Fruit fly (Drosophila melanogaster) whole organism, embryonic: ENCODE measurements around the gene CG9626.
A peak's percentile ranks its signal among the peaks of the same experiment; 100 is the strongest.

ENCODE experiments used
- Asciz ChIP-seq: fragments of 200-800 bp; sonication (Bioruptor generic); optimal IDR thresholded peaks from 2 replicates; lab custom pipeline; 2017; ENCODE audit warnings: missing biosample characterization, mild to moderate bottlenecking, missing genetic modification characterization, missing genetic modification reagents
- B-H1 ChIP-seq: fragments of 200-800 bp; sonication (Bioruptor generic); IDR thresholded peaks from 3 replicates; pipeline ENCODE4 v1.3.6; 2022; ENCODE audit warnings: missing biosample characterization, missing genetic modification characterization
- B-H2 ChIP-seq: fragments of 200-800 bp; sonication (Bioruptor generic); optimal IDR thresholded peaks from 2 replicates; lab custom pipeline; 2018; ENCODE audit warnings: missing biosample characterization, mild to moderate bottlenecking, missing genetic modification characterization
- CG10267 ChIP-seq: fragments of 200-800 bp; sonication (Bioruptor generic); optimal IDR thresholded peaks from 2 replicates; lab custom pipeline; 2018; ENCODE audit warnings: missing biosample characterization, mild to moderate bottlenecking, missing genetic modification characterization, moderate library complexity
- CG14014 ChIP-seq: fragments of 200-800 bp; sonication (Bioruptor generic); IDR thresholded peaks from 2 replicates; pipeline ENCODE4 v1.3.6; 2022; ENCODE audit warnings: missing biosample characterization, missing genetic modification characterization
- CG1647 ChIP-seq: fragments of 200-800 bp; sonication (Bioruptor generic); optimal IDR thresholded peaks from 3 replicates; lab custom pipeline; 2016; ENCODE audit warnings: missing biosample characterization, missing genetic modification characterization
- CG17829 ChIP-seq: fragments of 200-800 bp; optimal IDR thresholded peaks from 2 replicates; lab custom pipeline; 2019; ENCODE audit warnings: missing biosample characterization, mild to moderate bottlenecking, missing genetic modification characterization, moderate library complexity
- CG18476 ChIP-seq: fragments of 200-800 bp; sonication (Bioruptor generic); optimal IDR thresholded peaks from 2 replicates; lab custom pipeline; 2016; ENCODE audit warnings: missing biosample characterization, mild to moderate bottlenecking, missing genetic modification characterization
- CG30431 ChIP-seq: fragments of 200-800 bp; sonication (Bioruptor generic); optimal IDR thresholded peaks from 2 replicates; lab custom pipeline; 2017; ENCODE audit warnings: missing biosample characterization, missing genetic modification characterization
- CG3065 ChIP-seq: fragments of 200-800 bp; sonication (Bioruptor generic); optimal IDR thresholded peaks from 2 replicates; lab custom pipeline; 2016; ENCODE audit warnings: missing biosample characterization, missing genetic modification characterization
- CG31365 ChIP-seq: fragments of 200-800 bp; sonication (Bioruptor generic); optimal IDR thresholded peaks from 2 replicates; lab custom pipeline; 2018; ENCODE audit warnings: missing biosample characterization, mild to moderate bottlenecking, missing genetic modification characterization
- CG4404 ChIP-seq: fragments of 200-800 bp; sonication (Bioruptor generic); IDR thresholded peaks from 2 replicates; pipeline ENCODE4 v1.3.6; 2022; ENCODE audit warnings: missing biosample characterization, missing genetic modification characterization
- CG4820 ChIP-seq: fragments of 200-800 bp; sonication (Bioruptor generic); optimal IDR thresholded peaks from 3 replicates; lab custom pipeline; 2016; ENCODE audit warnings: missing biosample characterization, missing genetic modification characterization
- CG5180 ChIP-seq: fragments of 200-800 bp; sonication (Bioruptor generic); optimal IDR thresholded peaks from 3 replicates; lab custom pipeline; 2017; ENCODE audit warnings: missing biosample characterization, missing genetic modification characterization, mild to moderate bottlenecking, moderate library complexity, missing genetic modification reagents
- CG5953 ChIP-seq: fragments of 200-800 bp; sonication (Bioruptor generic); IDR thresholded peaks from 2 replicates; pipeline ENCODE4 v1.3.6; 2022; ENCODE audit warnings: missing biosample characterization, missing genetic modification characterization
- CG6254 ChIP-seq: fragments of 200-800 bp; sonication (Bioruptor generic); optimal IDR thresholded peaks from 3 replicates; lab custom pipeline; 2017; ENCODE audit warnings: mild to moderate bottlenecking, missing biosample characterization, missing genetic modification reagents, missing genetic modification characterization
- CG6854 ChIP-seq: fragments of 200-800 bp; sonication (Bioruptor generic); optimal IDR thresholded peaks from 3 replicates; lab custom pipeline; 2017; ENCODE audit warnings: missing biosample characterization, mild to moderate bottlenecking, missing genetic modification characterization
- CG7271 ChIP-seq: fragments of 200-800 bp; sonication (Bioruptor generic); optimal IDR thresholded peaks from 2 replicates; lab custom pipeline; 2018; ENCODE audit warnings: missing biosample characterization, mild to moderate bottlenecking, missing genetic modification characterization, moderate library complexity
- CG8359 ChIP-seq: fragments of 200-800 bp; sonication (Bioruptor generic); optimal IDR thresholded peaks from 2 replicates; lab custom pipeline; 2017; ENCODE audit warnings: missing biosample characterization, mild to moderate bottlenecking, missing genetic modification characterization, borderline replicate concordance
- Dfd ChIP-seq, 2 experiments: fragments of >200 bp; optimal IDR thresholded peaks; 2 replicates each; lab custom pipeline; 2017; ENCODE audit warnings: missing biosample characterization in 2 of 2, missing genetic modification characterization in 2 of 2
- Fer2 ChIP-seq: fragments of 200-800 bp; sonication (Bioruptor generic); optimal IDR thresholded peaks from 2 replicates; lab custom pipeline; 2018; ENCODE audit warnings: missing biosample characterization, mild to moderate bottlenecking, missing genetic modification characterization, moderate library complexity
- Gug ChIP-seq: fragments of 200-800 bp; sonication (Bioruptor generic); IDR thresholded peaks from 4 replicates; pipeline ENCODE4 v1.3.6; 2022; ENCODE audit warnings: missing biosample characterization, missing genetic modification characterization
- HLHmδ ChIP-seq: fragments of 200-800 bp; sonication (Bioruptor generic); optimal IDR thresholded peaks from 2 replicates; lab custom pipeline; 2018; ENCODE audit warnings: missing biosample characterization, mild to moderate bottlenecking, missing genetic modification characterization, moderate library complexity
- Hand ChIP-seq: fragments of 200-800 bp; sonication (Bioruptor generic); optimal IDR thresholded peaks from 2 replicates; lab custom pipeline; 2017; ENCODE audit warnings: mild to moderate bottlenecking, missing biosample characterization, missing genetic modification reagents, missing genetic modification characterization
- Hmx ChIP-seq: fragments of 200-800 bp; sonication (Bioruptor generic); optimal IDR thresholded peaks from 2 replicates; lab custom pipeline; 2016; ENCODE audit warnings: missing biosample characterization, missing genetic modification characterization
- Meics ChIP-seq: fragments of 200-800 bp; sonication (Bioruptor generic); optimal IDR thresholded peaks from 2 replicates; lab custom pipeline; 2017; ENCODE audit warnings: missing biosample characterization, mild to moderate bottlenecking, missing genetic modification characterization
- Mes4 ChIP-seq: fragments of 200-800 bp; sonication (Bioruptor generic); optimal IDR thresholded peaks from 2 replicates; lab custom pipeline; 2016; ENCODE audit warnings: missing biosample characterization, missing genetic modification characterization
- NfI ChIP-seq: fragments of 200-800 bp; sonication (Bioruptor generic); optimal IDR thresholded peaks from 3 replicates; lab custom pipeline; 2018; ENCODE audit warnings: missing biosample characterization, mild to moderate bottlenecking, missing genetic modification characterization, moderate library complexity
- Poxn ChIP-seq: fragments of 200-800 bp; sonication (Bioruptor generic); IDR thresholded peaks from 2 replicates; pipeline ENCODE4 v1.3.6; 2022; ENCODE audit warnings: missing biosample characterization, missing genetic modification characterization
- Vsx1 ChIP-seq: fragments of 200-800 bp; sonication (Bioruptor generic); optimal IDR thresholded peaks from 2 replicates; lab custom pipeline; 2017; ENCODE audit warnings: missing biosample characterization, mild to moderate bottlenecking, missing genetic modification characterization, missing genetic modification reagents
- ash1 ChIP-seq: fragments of 200-800 bp; sonication (Bioruptor generic); optimal IDR thresholded peaks from 2 replicates; lab custom pipeline; 2018; ENCODE audit warnings: missing biosample characterization, mild to moderate bottlenecking, missing genetic modification characterization
- bowl ChIP-seq: fragments of 200-800 bp; sonication (Bioruptor generic); IDR thresholded peaks from 2 replicates; pipeline ENCODE4 v1.3.6; 2022; ENCODE audit warnings: missing biosample characterization, missing genetic modification characterization
- br ChIP-seq: fragments of >200 bp; optimal IDR thresholded peaks from 2 replicates; lab custom pipeline; 2017
- da ChIP-seq: fragments of 200-800 bp; sonication (Bioruptor generic); optimal IDR thresholded peaks from 2 replicates; lab custom pipeline; 2016; ENCODE audit warnings: missing biosample characterization, missing genetic modification characterization
- dimm ChIP-seq: fragments of 200-800 bp; sonication (Bioruptor generic); IDR thresholded peaks from 2 replicates; pipeline ENCODE4 v1.3.6; 2022; ENCODE audit warnings: missing biosample characterization, missing genetic modification characterization
- dpn ChIP-seq, 2 experiments: fragments of 200-800 bp; sonication (Bioruptor generic); optimal IDR thresholded peaks; 3 replicates each; lab custom pipeline; 2016; ENCODE audit warnings: missing biosample characterization in 2 of 2, missing genetic modification characterization in 2 of 2
- fru ChIP-seq: fragments of >200 bp; optimal IDR thresholded peaks from 2 replicates; lab custom pipeline; 2017
- fu2 ChIP-seq: fragments of 200-800 bp; sonication (Bioruptor generic); optimal IDR thresholded peaks from 2 replicates; lab custom pipeline; 2016; ENCODE audit warnings: missing biosample characterization, missing genetic modification characterization
- gfzf ChIP-seq: fragments of 200-800 bp; sonication (Bioruptor generic); optimal IDR thresholded peaks from 2 replicates; lab custom pipeline; 2016; ENCODE audit warnings: missing biosample characterization, mild to moderate bottlenecking, missing genetic modification characterization, moderate library complexity
- gsb-n ChIP-seq: fragments of 200-800 bp; sonication (Bioruptor generic); optimal IDR thresholded peaks from 3 replicates; lab custom pipeline; 2018; ENCODE audit warnings: missing biosample characterization, mild to moderate bottlenecking, missing genetic modification characterization
- hb ChIP-seq: fragments of 200-800 bp; sonication (Bioruptor generic); IDR thresholded peaks from 3 replicates; pipeline ENCODE4 v1.3.6; 2022; ENCODE audit warnings: missing biosample characterization, missing genetic modification characterization; ENCODE audit not compliant: partially characterized antibody
- jing ChIP-seq: fragments of 200-800 bp; sonication (Bioruptor generic); optimal IDR thresholded peaks from 2 replicates; lab custom pipeline; 2018; ENCODE audit warnings: missing biosample characterization, mild to moderate bottlenecking, missing genetic modification characterization
- lab ChIP-seq: fragments of 200-800 bp; sonication (Bioruptor generic); optimal IDR thresholded peaks from 3 replicates; lab custom pipeline; 2017; ENCODE audit warnings: missing biosample characterization, missing genetic modification characterization, mild to moderate bottlenecking, moderate library complexity, missing genetic modification reagents
- nmo ChIP-seq: fragments of 200-800 bp; sonication (Bioruptor generic); optimal IDR thresholded peaks from 2 replicates; lab custom pipeline; 2018; ENCODE audit warnings: missing biosample characterization, mild to moderate bottlenecking, missing genetic modification characterization, moderate library complexity
- otp ChIP-seq: fragments of 200-800 bp; sonication (Bioruptor generic); IDR thresholded peaks from 3 replicates; pipeline ENCODE4, ENCODE4 v1.3.6; 2022; ENCODE audit warnings: missing biosample characterization, missing genetic modification characterization
- peb ChIP-seq: fragments of 200-800 bp; sonication (Bioruptor generic); IDR thresholded peaks from 2 replicates; pipeline ENCODE4 v1.3.6; 2022; ENCODE audit warnings: missing biosample characterization, missing genetic modification characterization
- scrt ChIP-seq: fragments of 200-800 bp; sonication (Bioruptor generic); optimal IDR thresholded peaks from 2 replicates; lab custom pipeline; 2018; ENCODE audit warnings: missing biosample characterization, mild to moderate bottlenecking, missing genetic modification characterization, moderate library complexity
- slp2 ChIP-seq: fragments of 200-800 bp; sonication (Bioruptor generic); optimal IDR thresholded peaks from 2 replicates; lab custom pipeline; 2016; ENCODE audit warnings: missing biosample characterization, missing genetic modification characterization
- sob ChIP-seq: fragments of 200-800 bp; sonication (Bioruptor generic); IDR thresholded peaks from 2 replicates; pipeline ENCODE4 v1.3.6; 2022; ENCODE audit warnings: missing biosample characterization, missing genetic modification characterization
- sqz ChIP-seq: fragments of 200-800 bp; sonication (Bioruptor generic); optimal IDR thresholded peaks from 3 replicates; lab custom pipeline; 2018; ENCODE audit warnings: missing biosample characterization, mild to moderate bottlenecking, missing genetic modification characterization
- tll ChIP-seq, 2 experiments: fragments of 200-800 bp in 1 of 2; fragments of >200 bp in 1 of 2; sonication (Bioruptor generic) in 1 of 2; optimal IDR thresholded peaks; 2 replicates each; lab custom pipeline; 2017 to 2019; ENCODE audit warnings: missing biosample characterization in 2 of 2, missing genetic modification characterization in 2 of 2, mild to moderate bottlenecking in 1 of 2, moderate library complexity in 1 of 2
- toy ChIP-seq: fragments of 200-800 bp; sonication (Bioruptor generic); IDR thresholded peaks from 2 replicates; pipeline ENCODE4 v1.3.6; 2022; ENCODE audit warnings: missing biosample characterization, missing genetic modification characterization
- yki ChIP-seq: fragments of >200 bp; optimal IDR thresholded peaks from 3 replicates; lab custom pipeline; 2018

Gene CG9626

dm6 chr3R:8269740-8270139, 31.0 kb downstream of the CG9626 start, which contains the start of gene CG9630 (continued):
- TF ChIP-seq lab (GFP tag; lab: Kevin White, UChicago) = no peak
- TF ChIP-seq sob (GFP tag; lab: Robert Waterston, UW) = no peak
- TF ChIP-seq CG31365 (tag; lab: Kevin White, UChicago) = no peak
- TF ChIP-seq B-H1 (GFP tag; lab: Robert Waterston, UW) = no peak
- TF ChIP-seq CG4404 = no peak
- TF ChIP-seq tll (GFP tag; optimal IDR thresholded peaks at IDR 0.05; lab: Kevin White, UChicago) = peak in 1 of 2 experiments; percentile 32
- TF ChIP-seq CG30431 (GFP tag; lab: Kevin White, UChicago) = no peak
- TF ChIP-seq Dfd (GFP tag; optimal IDR thresholded peaks at IDR 0.05; lab: Kevin White, UChicago) = no peak
- no peak for TF ChIP-seq jing (GFP tag; lab: Kevin White, UChicago)
- TF ChIP-seq CG3065 = no peak
- no peak for TF ChIP-seq scrt (GFP tag; lab: Kevin White, UChicago)
- TF ChIP-seq gsb-n (tag; lab: Kevin White, UChicago) = no peak
- TF ChIP-seq B-H2 (GFP tag; lab: Kevin White, UChicago) = no peak
- TF ChIP-seq peb (GFP tag; lab: Robert Waterston, UW) = no peak
- TF ChIP-seq CG5180 = no peak
- no peak for TF ChIP-seq CG7271 (tag; lab: Kevin White, UChicago)
- TF ChIP-seq Asciz (GFP tag; lab: Kevin White, UChicago) = no peak
- TF ChIP-seq CG1647 = no peak
- no peak for TF ChIP-seq NfI (GFP tag; lab: Kevin White, UChicago)
- TF ChIP-seq dpn (GFP tag; optimal IDR thresholded peaks at IDR 0.05; lab: Kevin White, UChicago) = no peak
- TF ChIP-seq br (lab: Kevin White, UChicago) = no peak
- TF ChIP-seq Mes4 (GFP tag; lab: Kevin White, UChicago) = no peak
- TF ChIP-seq ash1 (GFP tag; lab: Kevin White, UChicago) = no peak
- TF ChIP-seq bowl (GFP tag; lab: Robert Waterston, UW) = no peak
- no peak for TF ChIP-seq Vsx1
- TF ChIP-seq Meics (GFP tag; lab: Kevin White, UChicago) = no peak
- no peak for TF ChIP-seq Fer2
- no peak for TF ChIP-seq Gug (GFP tag; lab: Robert Waterston, UW)
- peak; percentile 52 for TF ChIP-seq CG10267 (tag; lab: Kevin White, UChicago)
- TF ChIP-seq slp2 (GFP tag; lab: Kevin White, UChicago) = no peak
- TF ChIP-seq nmo (GFP tag; lab: Kevin White, UChicago) = peak; percentile 10
- TF ChIP-seq CG8359 (GFP tag; lab: Kevin White, UChicago) = no peak
- no peak for TF ChIP-seq CG4820
- TF ChIP-seq CG17829 = peak; percentile 48
- no peak for TF ChIP-seq Poxn
- no peak for TF ChIP-seq hb (GFP tag; lab: Robert Waterston, UW)
- TF ChIP-seq sqz = no peak
- TF ChIP-seq fu2 = no peak
- TF ChIP-seq CG6254 (GFP tag; lab: Kevin White, UChicago) = no peak
- TF ChIP-seq gfzf = peak; percentile 69
- no peak for TF ChIP-seq Hand (GFP tag; lab: Kevin White, UChicago)
- no peak for TF ChIP-seq Hmx
- TF ChIP-seq otp (GFP tag; lab: Robert Waterston, UW) = no peak
- TF ChIP-seq yki = no peak
- TF ChIP-seq CG6854 (GFP tag; lab: Kevin White, UChicago) = no peak
- TF ChIP-seq CG5953 (GFP tag; lab: Robert Waterston, UW) = no peak
- TF ChIP-seq HLHmδ = no peak
- TF ChIP-seq CG14014 (GFP tag; lab: Robert Waterston, UW) = no peak
- no peak for TF ChIP-seq CG18476 (GFP tag; lab: Kevin White, UChicago)
- no peak for TF ChIP-seq dimm (GFP tag; lab: Robert Waterston, UW)
- TF ChIP-seq fru (lab: Kevin White, UChicago) = no peak
- TF ChIP-seq toy (GFP tag; lab: Robert Waterston, UW) = no peak
- TF ChIP-seq da (GFP tag; lab: Kevin White, UChicago) = peak; percentile 10
